Fruit fly (Drosophila melanogaster) whole organism, embryonic: ENCODE data around the gene bnl.

ENCODE experiments used
- Atf6 ChIP-seq: fragments of 200-800 bp; sonication (Bioruptor generic); IDR thresholded peaks from 2 replicates; pipeline ENCODE4 v1.3.6; 2022; ENCODE audit warnings: missing biosample characterization, missing genetic modification characterization
- Bteb2 ChIP-seq: fragments of 200-800 bp; sonication (Bioruptor generic); optimal IDR thresholded peaks from 2 replicates; lab custom pipeline; 2016; ENCODE audit warnings: missing biosample characterization, missing genetic modification characterization
- CG10366 ChIP-seq: fragments of 200-800 bp; sonication (Bioruptor generic); IDR thresholded peaks from 2 replicates; pipeline ENCODE4 v1.3.6; 2022; ENCODE audit warnings: missing biosample characterization, missing genetic modification characterization
- CG11398 ChIP-seq: fragments of 200-800 bp; sonication (Bioruptor generic); optimal IDR thresholded peaks from 2 replicates; lab custom pipeline; 2016; ENCODE audit warnings: missing biosample characterization, missing genetic modification characterization
- CG11504 ChIP-seq: fragments of 200-800 bp; sonication (Bioruptor generic); optimal IDR thresholded peaks from 3 replicates; lab custom pipeline; 2019; ENCODE audit warnings: missing biosample characterization, mild to moderate bottlenecking, missing genetic modification characterization, moderate library complexity
- CG14050 ChIP-seq: fragments of 200-800 bp; sonication (Bioruptor generic); IDR thresholded peaks from 3 replicates; pipeline ENCODE4 v1.3.6; 2022; ENCODE audit warnings: missing biosample characterization, missing genetic modification characterization
- CG14710 ChIP-seq: fragments of 200-800 bp; sonication (Bioruptor generic); optimal IDR thresholded peaks from 3 replicates; lab custom pipeline; 2019; ENCODE audit warnings: missing biosample characterization, mild to moderate bottlenecking, missing genetic modification characterization, moderate library complexity
- CG1529 ChIP-seq: fragments of 200-800 bp; sonication (Bioruptor generic); optimal IDR thresholded peaks from 3 replicates; lab custom pipeline; 2018; ENCODE audit warnings: missing biosample characterization, missing genetic modification characterization
- CG16813 ChIP-seq: fragments of 200-800 bp; sonication (Bioruptor generic); IDR thresholded peaks from 3 replicates; pipeline ENCODE4 v1.3.6; 2022; ENCODE audit warnings: missing biosample characterization, missing genetic modification characterization; ENCODE audit not compliant: partially characterized antibody
- CG16863 ChIP-seq: fragments of 200-800 bp; sonication (Bioruptor generic); optimal IDR thresholded peaks from 3 replicates; lab custom pipeline; 2016; ENCODE audit warnings: missing biosample characterization, missing genetic modification characterization
- CG17186 ChIP-seq: fragments of 200-800 bp; sonication (Bioruptor generic); optimal IDR thresholded peaks from 3 replicates; lab custom pipeline; 2017; ENCODE audit warnings: missing biosample characterization, missing genetic modification reagents, missing genetic modification characterization
- CG18011 ChIP-seq: fragments of 200-800 bp; sonication (Bioruptor generic); optimal IDR thresholded peaks from 2 replicates; lab custom pipeline; 2017; ENCODE audit warnings: missing biosample characterization, missing genetic modification characterization, mild to moderate bottlenecking, moderate library complexity, missing genotype
- CG33557 ChIP-seq: fragments of 200-800 bp; sonication (Bioruptor generic); optimal IDR thresholded peaks from 2 replicates; lab custom pipeline; 2019; ENCODE audit warnings: missing biosample characterization, mild to moderate bottlenecking, missing genetic modification characterization, moderate library complexity
- CG4360 ChIP-seq: fragments of 200-800 bp; sonication (Bioruptor generic); IDR thresholded peaks from 2 replicates; pipeline ENCODE4 v1.3.6; 2022; ENCODE audit warnings: missing biosample characterization, missing genetic modification characterization
- CG43689 ChIP-seq: fragments of 200-800 bp; sonication (Bioruptor generic); IDR thresholded peaks from 2 replicates; pipeline ENCODE4 v1.3.6; 2022; ENCODE audit warnings: missing biosample characterization, missing genetic modification characterization
- CG4854 ChIP-seq: fragments of 200-800 bp; sonication (Bioruptor generic); optimal IDR thresholded peaks from 2 replicates; lab custom pipeline; 2016; ENCODE audit warnings: missing biosample characterization, missing genetic modification characterization, inconsistent platforms
- CG6813 ChIP-seq: fragments of 200-800 bp; sonication (Bioruptor generic); optimal IDR thresholded peaks from 2 replicates; lab custom pipeline; 2017; ENCODE audit warnings: missing biosample characterization, missing genetic modification characterization, mild to moderate bottlenecking, moderate library complexity, missing genetic modification reagents
- CG7556 ChIP-seq: fragments of 200-800 bp; sonication (Bioruptor generic); optimal IDR thresholded peaks from 2 replicates; lab custom pipeline; 2017; ENCODE audit warnings: missing biosample characterization, mild to moderate bottlenecking, missing genetic modification characterization
- CG7786 ChIP-seq: fragments of 200-800 bp; sonication (Bioruptor generic); optimal IDR thresholded peaks from 2 replicates; lab custom pipeline; 2016; ENCODE audit warnings: missing biosample characterization, missing genetic modification characterization
- CG7839 ChIP-seq: fragments of 200-800 bp; sonication (Bioruptor generic); optimal IDR thresholded peaks from 3 replicates; lab custom pipeline; 2018; ENCODE audit warnings: missing biosample characterization, mild to moderate bottlenecking, missing genetic modification characterization, moderate library complexity
- CG8924 ChIP-seq: fragments of 200-800 bp; optimal IDR thresholded peaks from 3 replicates; lab custom pipeline; 2019; ENCODE audit warnings: missing biosample characterization, mild to moderate bottlenecking, missing genetic modification characterization, moderate library complexity
- CG9437 ChIP-seq: fragments of 200-800 bp; sonication (Bioruptor generic); optimal IDR thresholded peaks from 2 replicates; lab custom pipeline; 2018; ENCODE audit warnings: missing biosample characterization, mild to moderate bottlenecking, missing genetic modification characterization
- Dek ChIP-seq: fragments of 200-800 bp; sonication (Bioruptor generic); optimal IDR thresholded peaks from 3 replicates; lab custom pipeline; 2019; ENCODE audit warnings: missing biosample characterization, mild to moderate bottlenecking, missing genetic modification characterization, moderate library complexity
- Fer2 ChIP-seq: fragments of 200-800 bp; sonication (Bioruptor generic); optimal IDR thresholded peaks from 2 replicates; lab custom pipeline; 2018; ENCODE audit warnings: missing biosample characterization, mild to moderate bottlenecking, missing genetic modification characterization, moderate library complexity
- Kr ChIP-seq: fragments of 200-800 bp; sonication (Bioruptor generic); optimal IDR thresholded peaks from 2 replicates; lab custom pipeline; 2017; ENCODE audit warnings: missing biosample characterization, mild to moderate bottlenecking, missing genetic modification characterization
- MESR4 ChIP-seq: fragments of 200-800 bp; sonication (Bioruptor generic); optimal IDR thresholded peaks from 2 replicates; lab custom pipeline; 2018; ENCODE audit warnings: missing biosample characterization, mild to moderate bottlenecking, missing genetic modification characterization, moderate library complexity
- Max ChIP-seq: fragments of 200-800 bp; sonication (Bioruptor generic); optimal IDR thresholded peaks from 2 replicates; lab custom pipeline; 2016; ENCODE audit warnings: missing biosample characterization, mild to moderate bottlenecking, missing genetic modification characterization
- Med ChIP-seq: fragments of 200-800 bp; sonication (Bioruptor generic); peaks from one replicate; lab custom pipeline; 2016; ENCODE audit warnings: missing biosample characterization, missing genetic modification characterization, mild to moderate bottlenecking, inconsistent platforms, moderate library complexity
- NC2β ChIP-seq: fragments of 200-800 bp; sonication (Bioruptor generic); optimal IDR thresholded peaks from 2 replicates; lab custom pipeline; 2016; ENCODE audit warnings: missing biosample characterization, missing genetic modification characterization
- Oaz ChIP-seq: fragments of 200-800 bp; sonication (Bioruptor generic); IDR thresholded peaks from 2 replicates; pipeline ENCODE4 v1.3.6; 2022; ENCODE audit warnings: missing biosample characterization, missing genetic modification characterization
- Sox100B ChIP-seq: fragments of 200-800 bp; sonication (Bioruptor generic); optimal IDR thresholded peaks from 3 replicates; lab custom pipeline; 2018; ENCODE audit warnings: missing biosample characterization, mild to moderate bottlenecking, missing genetic modification characterization
- Vsx1 ChIP-seq: fragments of 200-800 bp; sonication (Bioruptor generic); optimal IDR thresholded peaks from 2 replicates; lab custom pipeline; 2017; ENCODE audit warnings: missing biosample characterization, mild to moderate bottlenecking, missing genetic modification characterization, missing genetic modification reagents
- YL-1 ChIP-seq: fragments of 200-800 bp; sonication (Bioruptor generic); optimal IDR thresholded peaks from 3 replicates; lab custom pipeline; 2017; ENCODE audit warnings: missing biosample characterization, mild to moderate bottlenecking, missing genetic modification characterization
- az2 ChIP-seq: fragments of 200-800 bp; sonication (Bioruptor generic); optimal IDR thresholded peaks from 3 replicates; lab custom pipeline; 2016; ENCODE audit warnings: missing biosample characterization, missing genetic modification characterization
- br ChIP-seq: fragments of >200 bp; optimal IDR thresholded peaks from 2 replicates; lab custom pipeline; 2017
- chinmo ChIP-seq: fragments of 200-800 bp; sonication (Bioruptor generic); IDR thresholded peaks from 4 replicates; pipeline ENCODE4 v1.3.6; 2022; ENCODE audit warnings: missing biosample characterization, missing genetic modification characterization; ENCODE audit not compliant: partially characterized antibody
- chm ChIP-seq: fragments of 200-800 bp; sonication (Bioruptor generic); IDR thresholded peaks from 2 replicates; pipeline ENCODE4 v1.3.6; 2022; ENCODE audit warnings: missing biosample characterization, missing genetic modification characterization
- crol ChIP-seq: fragments of 200-800 bp; sonication (Bioruptor generic); IDR thresholded peaks from 2 replicates; pipeline ENCODE4 v1.3.6; 2022; ENCODE audit warnings: missing biosample characterization, missing genetic modification characterization
- ewg ChIP-seq: fragments of 200-800 bp; sonication (Bioruptor generic); optimal IDR thresholded peaks from 3 replicates; lab custom pipeline; 2017; ENCODE audit warnings: mild to moderate bottlenecking, missing biosample characterization, missing genetic modification reagents, missing genetic modification characterization
- gem ChIP-seq: fragments of 200-800 bp; sonication (Bioruptor generic); optimal IDR thresholded peaks from 2 replicates; lab custom pipeline; 2019; ENCODE audit warnings: missing biosample characterization, mild to moderate bottlenecking, missing genetic modification characterization, moderate library complexity
- gt ChIP-seq: fragments of 200-800 bp; sonication (Bioruptor generic); IDR thresholded peaks from 2 replicates; pipeline ENCODE4 v1.3.6; 2022; ENCODE audit warnings: missing biosample characterization, missing genetic modification characterization
- hb ChIP-seq: fragments of 200-800 bp; sonication (Bioruptor generic); IDR thresholded peaks from 3 replicates; pipeline ENCODE4 v1.3.6; 2022; ENCODE audit warnings: missing biosample characterization, missing genetic modification characterization; ENCODE audit not compliant: partially characterized antibody
- inv ChIP-seq: fragments of 200-800 bp; sonication (Bioruptor generic); IDR thresholded peaks from 2 replicates; pipeline ENCODE4 v1.3.6; 2022; ENCODE audit warnings: missing biosample characterization, missing genetic modification characterization; ENCODE audit not compliant: partially characterized antibody
- lmd ChIP-seq: fragments of 200-800 bp; sonication (Bioruptor generic); IDR thresholded peaks from 2 replicates; pipeline ENCODE4 v1.3.6; 2022; ENCODE audit warnings: missing biosample characterization, missing genetic modification characterization
- psq ChIP-seq: fragments of 200-800 bp; sonication (Bioruptor generic); optimal IDR thresholded peaks from 2 replicates; lab custom pipeline; 2017; ENCODE audit warnings: missing biosample characterization, missing genetic modification characterization
- sc ChIP-seq, 3 experiments: fragments of >200 bp in 2 of 3; fragments of 200-800 bp in 1 of 3; sonication (Bioruptor generic) in 1 of 3; optimal IDR thresholded peaks; 2 replicates in 2 of 3; 3 replicates in 1 of 3; lab custom pipeline; 2017; ENCODE audit warnings: mild to moderate bottlenecking in 1 of 3, missing biosample characterization in 1 of 3, missing genetic modification characterization in 1 of 3, missing genetic modification reagents in 1 of 3
- scrt ChIP-seq: fragments of 200-800 bp; sonication (Bioruptor generic); optimal IDR thresholded peaks from 2 replicates; lab custom pipeline; 2018; ENCODE audit warnings: missing biosample characterization, mild to moderate bottlenecking, missing genetic modification characterization, moderate library complexity
- slp2 ChIP-seq: fragments of 200-800 bp; sonication (Bioruptor generic); optimal IDR thresholded peaks from 2 replicates; lab custom pipeline; 2016; ENCODE audit warnings: missing biosample characterization, missing genetic modification characterization
- sqz ChIP-seq: fragments of 200-800 bp; sonication (Bioruptor generic); optimal IDR thresholded peaks from 3 replicates; lab custom pipeline; 2018; ENCODE audit warnings: missing biosample characterization, mild to moderate bottlenecking, missing genetic modification characterization
- tx ChIP-seq: fragments of 200-800 bp; sonication (Bioruptor generic); optimal IDR thresholded peaks from 2 replicates; lab custom pipeline; 2016; ENCODE audit warnings: missing biosample characterization, missing genetic modification characterization

The bnl gene

DNA sequence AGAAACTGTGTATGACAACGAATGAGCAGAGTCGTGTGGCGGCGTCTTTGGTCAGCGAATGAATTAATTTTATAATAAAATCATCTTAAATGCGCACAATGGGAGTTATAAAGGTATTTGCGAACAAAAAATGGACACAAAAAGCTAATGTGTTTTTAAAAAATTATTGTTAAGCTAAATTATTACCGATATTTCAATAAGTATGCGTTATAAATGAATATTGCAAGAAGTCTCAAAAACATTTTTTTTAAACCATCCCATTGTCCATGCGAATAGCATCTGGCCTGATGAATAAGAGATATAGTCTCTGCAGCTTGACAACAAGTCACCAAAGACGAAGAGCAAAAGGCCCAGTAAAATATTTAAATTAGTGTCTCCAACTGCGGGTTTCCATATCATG is 5.6 kb downstream of the bnl start (continued):
- no peak for TF ChIP-seq CG16813
- TF ChIP-seq Oaz (GFP tag; lab: Robert Waterston, UW): peak; percentile 64; the same call in 1 of the 2 replicates
- peak; percentile 41 for TF ChIP-seq Bteb2 (GFP tag; lab: Kevin White, UChicago)
- TF ChIP-seq tx (GFP tag; lab: Kevin White, UChicago): no peak
- no peak for TF ChIP-seq chinmo (GFP tag; lab: Robert Waterston, UW)
- TF ChIP-seq CG7556 (GFP tag; lab: Kevin White, UChicago): peak; percentile 77
- peak; percentile 46 for TF ChIP-seq az2 (GFP tag; lab: Kevin White, UChicago)
- no peak for TF ChIP-seq CG17186 (GFP tag; lab: Kevin White, UChicago)
- no peak for TF ChIP-seq br
- TF ChIP-seq NC2β (GFP tag; lab: Kevin White, UChicago): no peak
- no peak for TF ChIP-seq sc (optimal IDR thresholded peaks at IDR 0.05; lab: Kevin White, UChicago)
- TF ChIP-seq sc (GFP tag; optimal IDR thresholded peaks at IDR 0.05; lab: Kevin White, UChicago): no peak
- peak; percentile 26 for TF ChIP-seq Fer2 (tag; lab: Kevin White, UChicago)
- TF ChIP-seq Med (GFP tag; lab: Kevin White, UChicago): peak; percentile 62
- peak; percentile 35; the same call in 1 of the 2 replicates for TF ChIP-seq CG43689 (GFP tag; lab: Robert Waterston, UW)
- peak; percentile 42; the same call in 2 of the 3 replicates for TF ChIP-seq CG14050 (GFP tag; lab: Robert Waterston, UW)
- TF ChIP-seq CG1529 (GFP tag; lab: Kevin White, UChicago): no peak
- no peak for TF ChIP-seq gt
- TF ChIP-seq ewg: peak; percentile 46
- peak; percentile 83 for TF ChIP-seq CG11504
- TF ChIP-seq Dek: peak; percentile 58
- peak; percentile 64 for TF ChIP-seq CG8924 (tag; lab: Kevin White, UChicago)
- TF ChIP-seq CG7786: peak; percentile 39
- peak; percentile 44 for TF ChIP-seq scrt
- TF ChIP-seq crol (GFP tag; lab: Robert Waterston, UW): no peak
- no peak for TF ChIP-seq CG4360 (GFP tag; lab: Robert Waterston, UW)
- no peak for TF ChIP-seq CG14710 (tag; lab: Kevin White, UChicago)
- TF ChIP-seq CG16863: peak; percentile 38
- no peak for TF ChIP-seq inv (GFP tag; lab: Robert Waterston, UW)
- TF ChIP-seq CG10366 (GFP tag; lab: Robert Waterston, UW): peak; percentile 44; the same call in 1 of the 2 replicates
- peak; percentile 67 for TF ChIP-seq Sox100B
- TF ChIP-seq gem: peak; percentile 90
- TF ChIP-seq CG4854: peak; percentile 1
- TF ChIP-seq sqz (GFP tag; lab: Kevin White, UChicago): no peak
- no peak for TF ChIP-seq CG33557 (GFP tag; lab: Kevin White, UChicago)
- TF ChIP-seq YL-1 (GFP tag; lab: Kevin White, UChicago): no peak
- no peak for TF ChIP-seq Max (GFP tag; lab: Kevin White, UChicago)
- no peak for TF ChIP-seq Kr (GFP tag; lab: Kevin White, UChicago)
- TF ChIP-seq CG7839: peak; percentile 73
- peak; percentile 52 for TF ChIP-seq CG9437 (GFP tag; lab: Kevin White, UChicago)
- no peak for TF ChIP-seq MESR4
- no peak for TF ChIP-seq psq (GFP tag; lab: Kevin White, UChicago)
- TF ChIP-seq hb (GFP tag; lab: Robert Waterston, UW): no peak
- TF ChIP-seq chm: peak; percentile 40; the same call in 1 of the 2 replicates
- TF ChIP-seq CG18011 (GFP tag; lab: Kevin White, UChicago): no peak
- peak; percentile 69 for TF ChIP-seq Vsx1 (GFP tag; lab: Kevin White, UChicago)
- peak; percentile 39 for TF ChIP-seq slp2 (GFP tag; lab: Kevin White, UChicago)
- TF ChIP-seq Atf6 (GFP tag; lab: Robert Waterston, UW): peak; percentile 59; the same call in 1 of the 2 replicates
- TF ChIP-seq lmd: peak; percentile 69
- peak; percentile 18 for TF ChIP-seq CG6813 (GFP tag; lab: Kevin White, UChicago)
- TF ChIP-seq CG11398 (GFP tag; lab: Kevin White, UChicago): no peak
